Worm (Caenorhabditis elegans): ENCODE measurements around the gene T23F11.2.

Gene T23F11.2

ce11 chrIII:4649811-4650544 is 5.3 kb downstream of the T23F11.2 start, which contains the start of gene ppm-2 (continued):
- TF ChIP-seq rcor-1 (GFP tag; IDR thresholded peaks at IDR 0.05) (peak; percentile 43; the same call in 1 of the 2 replicates), fkh-3 (tag; optimal IDR thresholded peaks at IDR 0.05) (no peak), egl-18 (GFP tag; IDR thresholded peaks at IDR 0.05) (no peak), dpl-1 (GFP tag; optimal IDR thresholded peaks at IDR 0.05) (peak; percentile 38), attf-3 (GFP tag; conservative IDR thresholded peaks at IDR 0.05) (no peak), cebp-2 (GFP tag; IDR thresholded peaks at IDR 0.05) (no peak), Y53G8AR.9 (GFP tag; conservative IDR thresholded peaks at IDR 0.05) (no peak), him-1 (tag; optimal IDR thresholded peaks at IDR 0.05) (peak; percentile 54), Y79H2A.3 (GFP tag; conservative IDR thresholded peaks at IDR 0.05) (no peak), F49E8.2 (tag; optimal IDR thresholded peaks at IDR 0.05; ENCODE audit: insufficient read depth) (peak; percentile 87), nhr-80 (tag; optimal IDR thresholded peaks at IDR 0.05) (peak; percentile 31), hmg-20 (GFP tag; IDR thresholded peaks at IDR 0.05) (no peak), lsl-1 (GFP tag; optimal IDR thresholded peaks at IDR 0.05) (peak; percentile 99), ekl-4 (GFP tag; IDR thresholded peaks at IDR 0.05) (0 out of 2 replicates have a peak, but pooled peaks have one; percentile 58), D2030.7 (GFP tag; IDR thresholded peaks at IDR 0.05) (peak; percentile 76), F33H1.4 (GFP tag; IDR thresholded peaks at IDR 0.05) (peak; percentile 97), let-607 (tag; optimal IDR thresholded peaks at IDR 0.05) (peak in 1 of 2 experiments; percentile 25), ccch-3 (GFP tag; optimal IDR thresholded peaks at IDR 0.05) (no peak), aptf-2 (GFP tag; conservative IDR thresholded peaks at IDR 0.05) (0 out of 2 replicates have a peak, but pooled peaks have one; percentile 59), ceh-79 (tag; optimal IDR thresholded peaks at IDR 0.05) (no peak), ZK185.1 (tag; optimal IDR thresholded peaks at IDR 0.05; ENCODE audit: poor library complexity, severe bottlenecking) (no peak), unc-62 (GFP tag; optimal IDR thresholded peaks at IDR 0.05) (no peak), let-526 (GFP tag; IDR thresholded peaks at IDR 0.05) (0 out of 2 replicates have a peak, but pooled peaks have one; percentile 35), mxl-1 (tag; optimal IDR thresholded peaks at IDR 0.05) (no peak), ceh-91 (GFP tag; IDR thresholded peaks at IDR 0.05) (peak; percentile 87), Y95B8A.8 (GFP tag; IDR thresholded peaks at IDR 0.05) (no peak), repo-1 (tag; optimal IDR thresholded peaks at IDR 0.05) (no peak), tlf-1 (GFP tag; optimal IDR thresholded peaks at IDR 0.05) (no peak), zim-3 (tag; optimal IDR thresholded peaks at IDR 0.05) (no peak), xnd-1 (tag; optimal IDR thresholded peaks at IDR 0.05) (peak; percentile 97), atf-7 (tag; optimal IDR thresholded peaks at IDR 0.05) (peak; percentile 20), hmg-1.2 (GFP tag; IDR thresholded peaks at IDR 0.05) (peak; percentile 17; the same call in 1 of the 2 replicates)

DNA sequence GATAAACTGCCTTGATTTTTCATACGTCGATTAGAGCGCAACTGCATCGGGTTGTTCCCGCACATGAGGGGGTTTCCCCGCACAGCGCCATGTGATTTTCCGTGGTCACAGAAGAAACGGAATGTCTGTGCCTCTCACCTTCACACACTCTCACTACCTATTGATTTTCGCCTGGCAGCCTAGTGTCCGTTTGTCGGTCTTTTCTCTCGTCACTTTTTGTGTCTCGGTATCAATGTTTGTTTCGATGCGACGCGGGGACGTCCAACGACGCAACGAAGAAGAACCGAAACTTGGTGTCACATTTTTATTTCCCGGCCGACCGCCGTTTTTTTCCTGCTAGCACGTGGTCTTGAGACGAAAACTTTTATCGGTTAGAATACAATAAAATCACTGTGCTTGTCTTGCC is 5.9 kb downstream of the T23F11.2 start:
- TF ChIP-seq F23B12.7 (tag; optimal IDR thresholded peaks at IDR 0.05; ENCODE audit: insufficient read depth), result peak; percentile 17
- no peak for TF ChIP-seq cebp-2 (GFP tag; IDR thresholded peaks at IDR 0.05)
- peak; percentile 71; the same call in 1 of the 2 replicates for TF ChIP-seq lir-1 (GFP tag; conservative IDR thresholded peaks at IDR 0.05)
- TF ChIP-seq ztf-6 (GFP tag; IDR thresholded peaks at IDR 0.05), result no peak
- TF ChIP-seq zfh-2 (GFP tag; conservative IDR thresholded peaks at IDR 0.05), result peak; percentile 95
- TF ChIP-seq tbp1 (GFP tag; optimal IDR thresholded peaks at IDR 0.05), result peak; percentile 70
- TF ChIP-seq athp-1 (tag; optimal IDR thresholded peaks at IDR 0.05), result peak; percentile 83
- peak; percentile 92 for TF ChIP-seq nhr-90 (tag; optimal IDR thresholded peaks at IDR 0.05)
- peak; percentile 96 for TF ChIP-seq hmg-1.2 (GFP tag; IDR thresholded peaks at IDR 0.05)
- TF ChIP-seq F22D6.2 (tag; optimal IDR thresholded peaks at IDR 0.05), result peak; percentile 86
- no peak for TF ChIP-seq mel-28 (tag; optimal IDR thresholded peaks at IDR 0.05; ENCODE audit: borderline replicate concordance)
- peak; percentile 89 for TF ChIP-seq mcd-1 (GFP tag; IDR thresholded peaks at IDR 0.05)
- peak; percentile 93 for TF ChIP-seq nfyb-1 (GFP tag; IDR thresholded peaks at IDR 0.05)
- peak; percentile 61 for TF ChIP-seq repo-1 (tag; optimal IDR thresholded peaks at IDR 0.05)
- peak; percentile 91 for TF ChIP-seq lin-40 (tag; optimal IDR thresholded peaks at IDR 0.05)
- TF ChIP-seq F52B5.7 (tag; optimal IDR thresholded peaks at IDR 0.05), result no peak
- TF ChIP-seq nhr-27 (tag; optimal IDR thresholded peaks at IDR 0.05), result peak; percentile 50
- peak; percentile 93 for TF ChIP-seq B0336.3 (GFP tag; IDR thresholded peaks at IDR 0.05)
- TF ChIP-seq attf-5 (GFP tag; optimal IDR thresholded peaks at IDR 0.05), result peak; percentile 98
